Worm (Caenorhabditis elegans): ENCODE results near the gene F38C2.7.

ce11 chrIV:16290745-16291144 is 13.6 kb upstream of the F38C2.7 start, which contains the start of gene srz-75:
- TF ChIP-seq ama-1 (optimal IDR thresholded peaks at IDR 0.05) (no peak), nhr-28 (tag; optimal IDR thresholded peaks at IDR 0.05) (no peak), ztf-11 (tag; optimal IDR thresholded peaks at IDR 0.05) (no peak), F37D6.2 (tag; optimal IDR thresholded peaks at IDR 0.05) (no peak), zag-1 (tag; optimal IDR thresholded peaks at IDR 0.05) (no peak), unc-62 (GFP tag; optimal IDR thresholded peaks at IDR 0.05 in 1 of 2) (peak in 1 of 2 experiments; percentile 77), unc-62 (tag; optimal IDR thresholded peaks at IDR 0.05) (no peak), fos-1 (tag; optimal IDR thresholded peaks at IDR 0.05) (no peak), unc-39 (tag; optimal IDR thresholded peaks at IDR 0.05) (no peak), F10B5.3 (tag; optimal IDR thresholded peaks at IDR 0.05) (no peak), jun-1 (tag; optimal IDR thresholded peaks at IDR 0.05) (no peak), nhr-10 (tag; optimal IDR thresholded peaks at IDR 0.05) (no peak)
